Fruit fly (Drosophila melanogaster): Measurements from ENCODE around the gene CG13654.

- no peak for TF ChIP-seq CG4496 (GFP tag; IDR thresholded peaks at IDR 0.05)
- no peak for TF ChIP-seq fd96Ca (GFP tag; IDR thresholded peaks at IDR 0.05)
- TF ChIP-seq CG8301 (tag; optimal IDR thresholded peaks at IDR 0.05) = no peak
- no peak for TF ChIP-seq CG15710 (tag; optimal IDR thresholded peaks at IDR 0.05)
- no peak for TF ChIP-seq CG13204 (GFP tag; optimal IDR thresholded peaks at IDR 0.05)
- no peak for TF ChIP-seq rn (GFP tag; IDR thresholded peaks at IDR 0.05)
- no peak for TF ChIP-seq CG10348 (GFP tag; IDR thresholded peaks at IDR 0.05)
- no peak for TF ChIP-seq Ets98B (GFP tag; IDR thresholded peaks at IDR 0.05)
- no peak for TF ChIP-seq CG17806 (tag; optimal IDR thresholded peaks at IDR 0.05)
- no peak for TF ChIP-seq CG8159 (tag; optimal IDR thresholded peaks at IDR 0.05)
- TF ChIP-seq Pif1B (GFP tag; optimal IDR thresholded peaks at IDR 0.05) = no peak
Measured at dm6 chr3R:25172976-25173375, 26.6 kb upstream of the CG13654 start.

Data from whole organism, pupa.